Worm (Caenorhabditis elegans) whole organism, L1 larva: Measurements from ENCODE around the gene srw-34.

Experiments used
- aly-2 ChIP-seq: fragments of 150-350 bp; optimal IDR thresholded peaks from 2 replicates; lab custom pipeline; 2014; ENCODE audit warnings: missing biosample characterization, missing genetic modification characterization
- efl-3 ChIP-seq: fragments of 200-800 bp; sonication (Bioruptor generic); optimal IDR thresholded peaks from 2 replicates; lab custom pipeline; 2018; ENCODE audit warnings: mild to moderate bottlenecking, missing genetic modification characterization, missing compliant biosample characterization
- elt-2 ChIP-seq: sonication (generic microtip); optimal IDR thresholded peaks from 2 replicates; lab custom pipeline; 2016; ENCODE audit warnings: missing genetic modification characterization, mild to moderate bottlenecking, inconsistent platforms, missing compliant biosample characterization, missing genetic modification reagents
- nhr-76 ChIP-seq: sonication (generic microtip); optimal IDR thresholded peaks from 2 replicates; lab custom pipeline; 2017; ENCODE audit warnings: missing biosample characterization, missing genetic modification characterization

DNA sequence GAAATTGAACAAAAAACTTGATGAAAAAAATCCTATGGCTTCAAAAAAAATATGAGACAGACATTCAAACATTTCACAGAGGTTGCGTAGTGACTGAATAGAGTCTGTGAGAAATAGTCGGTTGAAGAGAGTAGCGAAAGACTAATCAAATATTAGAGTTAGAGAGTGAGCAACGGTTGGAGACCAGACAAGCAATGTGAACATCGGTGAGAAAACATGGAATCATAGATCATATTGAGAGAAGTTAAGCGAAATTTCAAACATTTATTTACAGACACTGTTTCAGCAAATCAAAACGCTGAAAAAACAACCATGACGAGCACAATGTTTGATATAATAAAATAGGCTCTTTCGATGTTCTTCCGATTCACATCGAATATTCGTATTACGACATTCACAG, 15.5 kb downstream of the srw-34 start:
- TF ChIP-seq nhr-76 (tag; lab: Kevin White, UChicago) (no peak), efl-3 (no peak), aly-2 (tag; lab: Kevin White, UChicago) (no peak), elt-2 (tag; lab: Kevin White, UChicago) (no peak)
